Fruit fly (Drosophila melanogaster) S2 (cell line): ENCODE results near the gene Kap-alpha3.

ENCODE experiments used
- CG8478 ChIP-seq: fragments of >200 bp; optimal IDR thresholded peaks from 2 replicates; lab custom pipeline; 2018
- CTCF ChIP-seq, 2 experiments: fragments of >200 bp; optimal IDR thresholded peaks; 2 replicates each; lab custom pipeline; 2018

DNA sequence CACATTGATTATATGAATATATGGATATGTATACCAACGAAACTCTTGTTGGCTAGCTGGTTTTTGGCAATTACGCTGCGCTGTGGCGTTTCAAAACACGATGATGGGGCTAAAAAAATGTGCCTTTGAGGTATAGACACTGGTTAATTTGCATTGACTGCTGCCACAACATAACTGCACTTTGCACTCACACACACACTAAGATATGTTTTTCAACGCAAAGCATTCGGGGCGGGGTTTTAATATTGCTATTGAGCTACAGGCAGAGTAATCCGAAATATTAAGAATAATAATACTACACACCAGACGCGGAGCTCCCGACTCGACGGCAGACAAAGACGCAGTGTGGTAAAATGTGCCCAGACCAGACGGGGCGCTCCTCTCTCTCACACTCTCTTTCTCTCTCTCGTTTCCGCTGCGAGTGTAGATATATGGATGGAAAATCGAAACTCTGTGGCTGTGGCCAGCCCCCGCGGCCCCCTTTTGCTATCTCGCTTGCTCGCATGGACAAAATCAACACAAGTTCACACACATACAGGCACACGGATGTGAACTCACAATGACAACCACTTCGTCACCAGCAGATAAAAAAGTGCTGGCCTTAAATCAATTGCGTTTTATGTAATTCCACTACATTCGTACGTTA is 26.4 kb downstream of the Kap-alpha3 start:
- TF ChIP-seq CTCF (optimal IDR thresholded peaks at IDR 0.05; lab: Kevin White, UChicago) (no peak), CG8478 (no peak)
